Fruit fly (Drosophila melanogaster) whole organism, embryonic: ENCODE measurements around the gene fend.

ENCODE experiments used
- Antp ChIP-seq: fragments of 200-800 bp; sonication (Bioruptor generic); optimal IDR thresholded peaks from 3 replicates; lab custom pipeline; 2016; ENCODE audit warnings: missing biosample characterization, missing genetic modification characterization
- Atf6 ChIP-seq: fragments of 200-800 bp; sonication (Bioruptor generic); IDR thresholded peaks from 2 replicates; pipeline ENCODE4 v1.3.6; 2022; ENCODE audit warnings: missing biosample characterization, missing genetic modification characterization
- CG10147 ChIP-seq: fragments of 200-800 bp; sonication (Bioruptor generic); optimal IDR thresholded peaks from 2 replicates; lab custom pipeline; 2019; ENCODE audit warnings: missing biosample characterization, mild to moderate bottlenecking, missing genetic modification characterization, moderate library complexity
- CG12236 ChIP-seq: fragments of 200-800 bp; sonication (Bioruptor generic); optimal IDR thresholded peaks from 2 replicates; lab custom pipeline; 2016; ENCODE audit warnings: missing biosample characterization, missing genetic modification characterization
- CG12391 ChIP-seq: fragments of 200-800 bp; sonication (Bioruptor generic); optimal IDR thresholded peaks from 3 replicates; lab custom pipeline; 2018; ENCODE audit warnings: missing biosample characterization, mild to moderate bottlenecking, missing genetic modification characterization, moderate library complexity
- CG12942 ChIP-seq: fragments of 200-800 bp; sonication (Bioruptor generic); optimal IDR thresholded peaks from 3 replicates; lab custom pipeline; 2016; ENCODE audit warnings: missing biosample characterization, missing genetic modification characterization
- CG13287 ChIP-seq: fragments of 200-800 bp; sonication (Bioruptor generic); IDR thresholded peaks from 2 replicates; pipeline ENCODE4 v1.3.6; 2022; ENCODE audit warnings: missing biosample characterization, missing genetic modification characterization; ENCODE audit not compliant: partially characterized antibody
- CG13296 ChIP-seq: fragments of 200-800 bp; sonication (Bioruptor generic); optimal IDR thresholded peaks from 3 replicates; lab custom pipeline; 2018; ENCODE audit warnings: missing biosample characterization, mild to moderate bottlenecking, missing genetic modification characterization
- CG1792 ChIP-seq: fragments of 200-800 bp; sonication (Bioruptor generic); optimal IDR thresholded peaks from 2 replicates; lab custom pipeline; 2016; ENCODE audit warnings: missing biosample characterization, missing genetic modification characterization
- CG18599 ChIP-seq: fragments of 200-800 bp; sonication (Bioruptor generic); optimal IDR thresholded peaks from 3 replicates; lab custom pipeline; 2017; ENCODE audit warnings: missing biosample characterization, missing genetic modification characterization, mild to moderate bottlenecking, moderate library complexity, missing genetic modification reagents
- CG2120 ChIP-seq: fragments of 200-800 bp; sonication (Bioruptor generic); optimal IDR thresholded peaks from 3 replicates; lab custom pipeline; 2016; ENCODE audit warnings: missing biosample characterization, missing genetic modification characterization
- CG30403 ChIP-seq: fragments of 200-800 bp; sonication (Bioruptor generic); optimal IDR thresholded peaks from 3 replicates; lab custom pipeline; 2016; ENCODE audit warnings: missing biosample characterization, missing genetic modification characterization
- CG30431 ChIP-seq: fragments of 200-800 bp; sonication (Bioruptor generic); optimal IDR thresholded peaks from 2 replicates; lab custom pipeline; 2017; ENCODE audit warnings: missing biosample characterization, missing genetic modification characterization
- CG31441 ChIP-seq: fragments of 200-800 bp; sonication (Bioruptor generic); IDR thresholded peaks from 2 replicates; pipeline ENCODE4 v1.3.6; 2022; ENCODE audit warnings: missing biosample characterization, missing genetic modification characterization
- CG34376 ChIP-seq: fragments of 200-800 bp; sonication (Bioruptor generic); optimal IDR thresholded peaks from 2 replicates; lab custom pipeline; 2018; ENCODE audit warnings: missing biosample characterization, mild to moderate bottlenecking, missing genetic modification characterization
- CG4282 ChIP-seq: fragments of 200-800 bp; sonication (Bioruptor generic); optimal IDR thresholded peaks from 2 replicates; lab custom pipeline; 2016; ENCODE audit warnings: missing biosample characterization, missing genetic modification characterization
- CG4360 ChIP-seq: fragments of 200-800 bp; sonication (Bioruptor generic); IDR thresholded peaks from 2 replicates; pipeline ENCODE4 v1.3.6; 2022; ENCODE audit warnings: missing biosample characterization, missing genetic modification characterization
- CG5180 ChIP-seq: fragments of 200-800 bp; sonication (Bioruptor generic); optimal IDR thresholded peaks from 3 replicates; lab custom pipeline; 2017; ENCODE audit warnings: missing biosample characterization, missing genetic modification characterization, mild to moderate bottlenecking, moderate library complexity, missing genetic modification reagents
- CG9437 ChIP-seq: fragments of 200-800 bp; sonication (Bioruptor generic); optimal IDR thresholded peaks from 2 replicates; lab custom pipeline; 2018; ENCODE audit warnings: missing biosample characterization, mild to moderate bottlenecking, missing genetic modification characterization
- Deaf1 ChIP-seq: fragments of 200-800 bp; optimal IDR thresholded peaks from 3 replicates; lab custom pipeline; 2019; ENCODE audit warnings: missing biosample characterization, mild to moderate bottlenecking, missing genetic modification characterization, moderate library complexity
- E2f1 ChIP-seq: fragments of 200-800 bp; sonication (Bioruptor generic); IDR thresholded peaks from 2 replicates; pipeline ENCODE4 v1.3.6; 2022; ENCODE audit warnings: missing biosample characterization, missing genetic modification characterization
- ERR ChIP-seq: fragments of 200-800 bp; sonication (Bioruptor generic); optimal IDR thresholded peaks from 2 replicates; lab custom pipeline; 2016; ENCODE audit warnings: missing biosample characterization, missing genetic modification characterization
- Eip74EF ChIP-seq, 2 experiments: fragments of 200-800 bp in 1 of 2; fragments of >200 bp in 1 of 2; sonication (Bioruptor generic) in 1 of 2; optimal IDR thresholded peaks; 2 replicates each; lab custom pipeline; 2017 to 2019; ENCODE audit warnings: missing biosample characterization in 2 of 2, missing genetic modification characterization in 2 of 2, mild to moderate bottlenecking in 1 of 2, moderate library complexity in 1 of 2
- Elba2 ChIP-seq: fragments of 200-800 bp; sonication (Bioruptor generic); optimal IDR thresholded peaks from 3 replicates; lab custom pipeline; 2016; ENCODE audit warnings: missing biosample characterization, missing genetic modification characterization
- Gsc ChIP-seq: fragments of 200-800 bp; sonication (Bioruptor generic); IDR thresholded peaks from 2 replicates; pipeline ENCODE4 v1.3.6; 2022; ENCODE audit warnings: missing biosample characterization, missing genetic modification characterization
- HLH3B ChIP-seq: fragments of 200-800 bp; sonication (Bioruptor generic); IDR thresholded peaks from 2 replicates; pipeline ENCODE4 v1.3.6; 2022; ENCODE audit warnings: missing biosample characterization, missing genetic modification characterization
- MBD-R2 ChIP-seq: fragments of 200-800 bp; sonication (Bioruptor generic); IDR thresholded peaks from 2 replicates; pipeline ENCODE4 v1.3.6; 2022; ENCODE audit warnings: missing biosample characterization, missing genetic modification characterization
- Max ChIP-seq: fragments of 200-800 bp; sonication (Bioruptor generic); optimal IDR thresholded peaks from 2 replicates; lab custom pipeline; 2016; ENCODE audit warnings: missing biosample characterization, mild to moderate bottlenecking, missing genetic modification characterization
- Med ChIP-seq: fragments of 200-800 bp; sonication (Bioruptor generic); peaks from one replicate; lab custom pipeline; 2016; ENCODE audit warnings: missing biosample characterization, missing genetic modification characterization, mild to moderate bottlenecking, inconsistent platforms, moderate library complexity
- Myb ChIP-seq: fragments of 200-800 bp; sonication (Bioruptor generic); optimal IDR thresholded peaks from 2 replicates; lab custom pipeline; 2016; ENCODE audit warnings: missing biosample characterization, missing genetic modification characterization
- NFAT ChIP-seq: fragments of 200-800 bp; sonication (Bioruptor generic); IDR thresholded peaks from 2 replicates; pipeline ENCODE4 v1.3.6; 2022; ENCODE audit warnings: missing biosample characterization, missing genetic modification characterization
- Ssrp ChIP-seq: fragments of 200-800 bp; sonication (Bioruptor generic); optimal IDR thresholded peaks from 2 replicates; lab custom pipeline; 2018; ENCODE audit warnings: missing biosample characterization, mild to moderate bottlenecking, missing genetic modification characterization, moderate library complexity
- aop ChIP-seq: fragments of 200-800 bp; sonication (Bioruptor generic); IDR thresholded peaks from 2 replicates; pipeline ENCODE4 v1.3.6; 2022; ENCODE audit warnings: missing biosample characterization, missing genetic modification characterization
- cas ChIP-seq: fragments of 200-800 bp; sonication (Bioruptor generic); IDR thresholded peaks from 2 replicates; pipeline ENCODE4 v1.3.6; 2022; ENCODE audit warnings: missing biosample characterization, missing genetic modification characterization
- crol ChIP-seq: fragments of 200-800 bp; sonication (Bioruptor generic); IDR thresholded peaks from 2 replicates; pipeline ENCODE4 v1.3.6; 2022; ENCODE audit warnings: missing biosample characterization, missing genetic modification characterization
- cwo ChIP-seq: fragments of 200-800 bp; sonication (Bioruptor generic); optimal IDR thresholded peaks from 3 replicates; lab custom pipeline; 2017; ENCODE audit warnings: missing biosample characterization, missing genetic modification characterization, mild to moderate bottlenecking, moderate library complexity, missing genetic modification reagents
- ewg ChIP-seq: fragments of 200-800 bp; sonication (Bioruptor generic); optimal IDR thresholded peaks from 3 replicates; lab custom pipeline; 2017; ENCODE audit warnings: mild to moderate bottlenecking, missing biosample characterization, missing genetic modification reagents, missing genetic modification characterization
- hb ChIP-seq: fragments of 200-800 bp; sonication (Bioruptor generic); IDR thresholded peaks from 3 replicates; pipeline ENCODE4 v1.3.6; 2022; ENCODE audit warnings: missing biosample characterization, missing genetic modification characterization; ENCODE audit not compliant: partially characterized antibody
- knrl ChIP-seq: fragments of 200-800 bp; sonication (Bioruptor generic); IDR thresholded peaks from 3 replicates; pipeline ENCODE4 v1.3.6; 2022; ENCODE audit warnings: missing biosample characterization, missing genetic modification characterization; ENCODE audit not compliant: partially characterized antibody
- luna ChIP-seq: fragments of 200-800 bp; sonication (Bioruptor generic); optimal IDR thresholded peaks from 2 replicates; lab custom pipeline; 2016; ENCODE audit warnings: missing biosample characterization, missing genetic modification characterization
- mirr ChIP-seq: fragments of 200-800 bp; sonication (Bioruptor generic); optimal IDR thresholded peaks from 3 replicates; lab custom pipeline; 2018; ENCODE audit warnings: missing biosample characterization, mild to moderate bottlenecking, missing genetic modification characterization
- nerfin-1 ChIP-seq: fragments of 200-800 bp; sonication (Bioruptor generic); optimal IDR thresholded peaks from 3 replicates; lab custom pipeline; 2019; ENCODE audit warnings: missing biosample characterization, mild to moderate bottlenecking, missing genetic modification characterization, moderate library complexity
- pros ChIP-seq: fragments of 200-800 bp; sonication (Bioruptor generic); optimal IDR thresholded peaks from 3 replicates; lab custom pipeline; 2019; ENCODE audit warnings: missing biosample characterization, mild to moderate bottlenecking, missing genetic modification characterization, moderate library complexity
- sisA ChIP-seq: fragments of 200-800 bp; sonication (Bioruptor generic); IDR thresholded peaks from 2 replicates; pipeline ENCODE4 v1.3.6; 2022; ENCODE audit warnings: missing biosample characterization, missing genetic modification characterization
- slbo ChIP-seq: fragments of 200-800 bp; sonication (Bioruptor generic); IDR thresholded peaks from 2 replicates; pipeline ENCODE4 v1.3.6; 2022; ENCODE audit warnings: missing biosample characterization, missing genetic modification characterization
- toy ChIP-seq: fragments of 200-800 bp; sonication (Bioruptor generic); IDR thresholded peaks from 2 replicates; pipeline ENCODE4 v1.3.6; 2022; ENCODE audit warnings: missing biosample characterization, missing genetic modification characterization
- vvl ChIP-seq: fragments of 200-800 bp; sonication (Bioruptor generic); IDR thresholded peaks from 2 replicates; pipeline ENCODE4 v1.3.6; 2022; ENCODE audit warnings: missing biosample characterization, missing genetic modification characterization
- yki ChIP-seq: fragments of >200 bp; optimal IDR thresholded peaks from 3 replicates; lab custom pipeline; 2018

The fend gene

DNA sequence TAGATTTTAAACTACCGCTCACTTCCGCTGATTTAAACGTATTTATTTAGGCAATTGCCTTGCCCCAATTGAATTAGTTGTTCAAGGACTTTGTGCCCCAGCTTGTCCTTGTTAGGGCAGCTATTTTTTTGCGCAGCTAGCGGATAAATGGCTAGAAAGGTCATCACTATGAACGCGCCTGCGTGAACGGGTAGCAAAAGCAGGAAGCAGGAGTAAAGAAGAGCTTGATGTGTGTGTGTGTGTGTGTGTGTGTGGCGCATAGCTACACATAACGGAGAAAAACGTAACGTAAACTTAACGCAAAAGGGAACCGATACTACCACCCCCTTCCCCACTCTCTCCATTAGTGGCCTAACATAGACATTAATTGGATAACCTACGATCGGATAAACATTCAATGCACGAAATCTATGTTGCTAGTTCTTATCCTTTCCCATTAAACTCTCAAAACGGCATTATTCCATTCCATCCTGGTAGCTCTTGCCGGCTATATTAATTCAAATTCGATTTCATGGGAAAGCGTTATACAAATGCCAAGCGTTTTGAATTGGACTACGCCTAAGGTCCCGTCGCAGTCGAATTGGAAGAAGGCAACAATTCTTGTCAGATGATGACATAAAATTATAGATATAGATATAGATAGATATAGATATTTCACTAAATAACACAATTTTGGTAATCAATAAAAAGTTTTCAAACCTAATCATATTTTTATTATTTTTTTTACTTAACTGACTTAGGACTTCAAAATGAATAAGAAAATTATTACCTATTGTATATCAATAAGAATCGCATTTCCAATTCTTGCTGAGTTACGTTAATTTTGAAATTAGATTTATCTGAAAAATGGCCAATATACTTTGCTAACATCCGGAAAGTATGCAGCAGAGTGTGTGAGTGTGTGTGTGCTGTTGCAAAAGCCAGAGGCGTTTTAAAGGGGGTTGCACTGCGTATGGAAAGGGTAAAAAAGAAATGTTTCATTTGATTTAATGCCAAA, 29.9 kb upstream of the fend start (continued):
- TF ChIP-seq aop (GFP tag; lab: Robert Waterston, UW) (no peak), CG18599 (GFP tag; lab: Kevin White, UChicago) (no peak), CG31441 (GFP tag; lab: Robert Waterston, UW) (no peak), luna (no peak), Eip74EF (GFP tag; optimal IDR thresholded peaks at IDR 0.05; lab: Kevin White, UChicago) (no peak), Atf6 (GFP tag; lab: Robert Waterston, UW) (no peak), E2f1 (GFP tag; lab: Robert Waterston, UW) (no peak), vvl (no peak), CG34376 (no peak), CG5180 (GFP tag; lab: Kevin White, UChicago) (no peak), Med (peak; percentile 28), yki (no peak), Antp (GFP tag; lab: Kevin White, UChicago) (no peak), ewg (GFP tag; lab: Kevin White, UChicago) (peak; percentile 74), NFAT (GFP tag; lab: Robert Waterston, UW) (no peak), CG10147 (GFP tag; lab: Kevin White, UChicago) (no peak), hb (GFP tag; lab: Robert Waterston, UW) (no peak), Ssrp (tag; lab: Kevin White, UChicago) (no peak), slbo (no peak), Elba2 (GFP tag; lab: Kevin White, UChicago) (peak; percentile 78), CG4282 (GFP tag; lab: Kevin White, UChicago) (no peak), CG9437 (GFP tag; lab: Kevin White, UChicago) (peak; percentile 91), CG12236 (GFP tag; lab: Kevin White, UChicago) (no peak), nerfin-1 (peak; percentile 86), mirr (no peak), CG12942 (GFP tag; lab: Kevin White, UChicago) (no peak), crol (GFP tag; lab: Robert Waterston, UW) (0 out of 2 replicates have a peak, but pooled peaks have one; percentile 10), Deaf1 (no peak), Myb (no peak), CG13296 (GFP tag; lab: Kevin White, UChicago) (no peak), toy (no peak), CG12391 (tag; lab: Kevin White, UChicago) (no peak), MBD-R2 (GFP tag; lab: Robert Waterston, UW) (no peak), CG30431 (no peak)
- TF ChIP-seq, all 482 proteins: peak for 16

DNA sequence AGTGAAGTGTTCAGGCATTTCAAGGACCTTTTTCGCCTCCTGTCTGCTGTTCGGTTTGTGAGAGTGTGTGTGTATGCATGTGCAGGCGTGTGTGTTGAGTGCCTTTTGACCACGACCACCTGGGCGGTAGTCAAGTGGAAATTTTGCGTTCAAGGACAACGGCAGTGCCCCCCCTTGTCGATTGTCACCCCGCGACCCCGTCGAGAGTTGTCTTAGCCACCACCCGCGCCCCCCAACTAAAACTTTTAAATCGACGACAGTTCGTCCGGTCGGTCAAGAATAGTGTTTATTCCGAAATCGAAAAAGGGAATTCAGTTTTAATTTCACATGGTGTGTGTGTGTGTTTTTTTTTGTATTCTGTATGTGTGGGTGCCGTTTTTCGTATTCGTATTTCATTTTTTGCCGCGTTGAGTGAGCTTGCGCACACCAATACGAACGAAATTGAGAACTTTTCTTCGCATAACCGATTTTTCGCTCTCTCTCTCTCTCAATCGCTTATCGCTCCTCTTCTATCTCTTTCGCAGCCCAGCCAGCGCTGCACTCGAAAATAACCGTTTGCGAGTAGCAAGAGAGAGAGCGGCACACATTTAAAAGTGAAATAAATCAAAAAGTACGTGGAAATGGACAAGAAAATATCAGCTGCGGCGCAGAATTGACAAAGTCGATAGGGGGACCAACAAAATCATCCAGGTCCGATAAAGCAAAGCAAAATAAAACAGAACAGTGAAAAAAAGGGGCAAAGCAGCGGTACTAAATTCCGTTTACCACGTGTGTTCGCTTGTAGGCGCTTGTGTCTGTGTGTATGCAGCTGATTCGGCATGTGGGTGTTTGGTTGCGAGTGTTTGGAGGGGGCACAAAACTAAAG, 29.0 kb upstream of the fend start:
- no peak for TF ChIP-seq HLH3B (GFP tag; lab: Robert Waterston, UW)
- no peak for TF ChIP-seq CG1792 (GFP tag; lab: Kevin White, UChicago)
- peak; percentile 25; the same call in 1 of the 2 replicates for TF ChIP-seq CG13287 (GFP tag; lab: Robert Waterston, UW)
- TF ChIP-seq Eip74EF (GFP tag; optimal IDR thresholded peaks at IDR 0.05; lab: Kevin White, UChicago): peak in 1 of 2 experiments; percentile 43
- 0 out of 3 replicates have a peak, but pooled peaks have one; percentile 27 for TF ChIP-seq knrl (GFP tag; lab: Robert Waterston, UW)
- no peak for TF ChIP-seq cas
- TF ChIP-seq sisA: no peak
- TF ChIP-seq cwo (GFP tag; lab: Kevin White, UChicago): peak; percentile 18
- TF ChIP-seq ERR: no peak
- no peak for TF ChIP-seq pros (GFP tag; lab: Kevin White, UChicago)
- TF ChIP-seq CG30403 (GFP tag; lab: Kevin White, UChicago): no peak
- no peak for TF ChIP-seq CG4360 (GFP tag; lab: Robert Waterston, UW)
- peak; percentile 31 for TF ChIP-seq Max (GFP tag; lab: Kevin White, UChicago)
- TF ChIP-seq CG2120 (GFP tag; lab: Kevin White, UChicago): no peak
- TF ChIP-seq Gsc (GFP tag; lab: Robert Waterston, UW): no peak
